Fruit fly (Drosophila melanogaster) whole organism, prepupa: ENCODE measurements around the gene CG10337.

Experiments
- Blimp-1 ChIP-seq: fragments of 200-800 bp; sonication (Bioruptor generic); optimal IDR thresholded peaks from 3 replicates; lab custom pipeline; 2017; ENCODE audit warnings: missing biosample characterization, missing genetic modification characterization, mild to moderate bottlenecking, moderate library complexity, missing genetic modification reagents
- CG10631 ChIP-seq: fragments of 200-800 bp; sonication (Bioruptor generic); optimal IDR thresholded peaks from 2 replicates; lab custom pipeline; 2016; ENCODE audit warnings: missing biosample characterization, missing genetic modification characterization
- CG10669 ChIP-seq: fragments of 200-800 bp; sonication (Bioruptor generic); optimal IDR thresholded peaks from 3 replicates; lab custom pipeline; 2018; ENCODE audit warnings: missing biosample characterization, mild to moderate bottlenecking, missing genetic modification characterization, moderate library complexity
- CG11294 ChIP-seq: fragments of 200-800 bp; sonication (Bioruptor generic); IDR thresholded peaks from 2 replicates; pipeline ENCODE4 v1.3.6; 2022; ENCODE audit warnings: missing biosample characterization, missing genetic modification characterization
- CG11762 ChIP-seq: fragments of 200-800 bp; sonication (Bioruptor generic); optimal IDR thresholded peaks from 3 replicates; lab custom pipeline; 2016; ENCODE audit warnings: missing biosample characterization, missing genetic modification characterization; ENCODE audit not compliant: insufficient read depth
- CG11902 ChIP-seq: fragments of 200-800 bp; sonication (Bioruptor generic); optimal IDR thresholded peaks from 3 replicates; lab custom pipeline; 2016; ENCODE audit warnings: missing biosample characterization, missing genetic modification characterization
- CG15336 ChIP-seq: fragments of 200-800 bp; sonication (Bioruptor generic); IDR thresholded peaks from 2 replicates; pipeline ENCODE4 v1.3.6; 2022; ENCODE audit warnings: missing biosample characterization, missing genetic modification characterization
- CG1621 ChIP-seq: fragments of 200-800 bp; sonication (Bioruptor generic); optimal IDR thresholded peaks from 3 replicates; lab custom pipeline; 2018; ENCODE audit warnings: missing biosample characterization, mild to moderate bottlenecking, missing genetic modification characterization
- CG16779 ChIP-seq: fragments of 200-800 bp; sonication (Bioruptor generic); optimal IDR thresholded peaks from 3 replicates; lab custom pipeline; 2017; ENCODE audit warnings: missing biosample characterization, mild to moderate bottlenecking, missing genetic modification characterization
- CG3032 ChIP-seq: fragments of 200-800 bp; optimal IDR thresholded peaks from 2 replicates; lab custom pipeline; 2019; ENCODE audit warnings: missing biosample characterization, mild to moderate bottlenecking, missing genetic modification characterization, moderate library complexity
- CG32006 ChIP-seq: fragments of 200-800 bp; sonication (Bioruptor generic); optimal IDR thresholded peaks from 3 replicates; lab custom pipeline; 2017; ENCODE audit warnings: missing biosample characterization, mild to moderate bottlenecking, missing genetic modification characterization
- CG3919 ChIP-seq: fragments of 200-800 bp; sonication (Bioruptor generic); optimal IDR thresholded peaks from 3 replicates; lab custom pipeline; 2016; ENCODE audit warnings: missing biosample characterization, missing genetic modification characterization
- CG4318 ChIP-seq: fragments of 200-800 bp; sonication (Bioruptor generic); optimal IDR thresholded peaks from 3 replicates; lab custom pipeline; 2017; ENCODE audit warnings: missing biosample characterization, mild to moderate bottlenecking, missing genetic modification characterization
- CG6792 ChIP-seq: fragments of 200-800 bp; sonication (Bioruptor generic); optimal IDR thresholded peaks from 3 replicates; lab custom pipeline; 2016; ENCODE audit warnings: missing biosample characterization, missing genetic modification characterization
- CG6854 ChIP-seq: fragments of 200-800 bp; sonication (Bioruptor generic); optimal IDR thresholded peaks from 2 replicates; lab custom pipeline; 2017; ENCODE audit warnings: missing biosample characterization, mild to moderate bottlenecking, missing genetic modification characterization
- CG7368 ChIP-seq: fragments of 200-800 bp; sonication (Bioruptor generic); optimal IDR thresholded peaks from 3 replicates; lab custom pipeline; 2016; ENCODE audit warnings: missing biosample characterization, missing genetic modification characterization
- CG8119 ChIP-seq: fragments of 200-800 bp; sonication (Bioruptor generic); IDR thresholded peaks from 3 replicates; pipeline ENCODE4 v1.3.6; 2022; ENCODE audit warnings: missing biosample characterization, missing genetic modification characterization
- CG8319 ChIP-seq: fragments of 200-800 bp; sonication (Bioruptor generic); optimal IDR thresholded peaks from 3 replicates; lab custom pipeline; 2016; ENCODE audit warnings: missing biosample characterization, missing genetic modification characterization
- CG8632 ChIP-seq: fragments of 200-800 bp; sonication (Bioruptor generic); optimal IDR thresholded peaks from 3 replicates; lab custom pipeline; 2016; ENCODE audit warnings: missing biosample characterization, missing genetic modification characterization
- CG9139 ChIP-seq: fragments of 200-800 bp; sonication (Bioruptor generic); optimal IDR thresholded peaks from 3 replicates; lab custom pipeline; 2017; ENCODE audit warnings: missing biosample characterization, mild to moderate bottlenecking, missing genetic modification characterization
- Eip78C ChIP-seq: fragments of 200-800 bp; sonication (Bioruptor generic); peaks from one replicate; lab custom pipeline; 2016; ENCODE audit warnings: missing biosample characterization, missing genetic modification characterization
- Eip93F ChIP-seq: fragments of 200-800 bp; sonication (Bioruptor generic); optimal IDR thresholded peaks from 2 replicates; lab custom pipeline; 2016; ENCODE audit warnings: missing biosample characterization, mild to moderate bottlenecking, missing genetic modification characterization
- Ets21C ChIP-seq: fragments of 200-800 bp; sonication (Bioruptor generic); optimal IDR thresholded peaks from 3 replicates; lab custom pipeline; 2016; ENCODE audit warnings: missing biosample characterization, missing genetic modification characterization
- Ets96B ChIP-seq: fragments of 200-800 bp; optimal IDR thresholded peaks from 2 replicates; lab custom pipeline; 2019; ENCODE audit warnings: missing biosample characterization, mild to moderate bottlenecking, missing genetic modification characterization, moderate library complexity
- Hr38 ChIP-seq: sonication (Bioruptor generic); optimal IDR thresholded peaks from 2 replicates; lab custom pipeline; 2016; ENCODE audit warnings: missing biosample characterization, missing genetic modification characterization
- Lpt ChIP-seq: fragments of 200-800 bp; sonication (Bioruptor generic); optimal IDR thresholded peaks from 3 replicates; lab custom pipeline; 2016; ENCODE audit warnings: missing biosample characterization, missing genetic modification characterization
- Met ChIP-seq: fragments of 200-800 bp; sonication (Bioruptor generic); optimal IDR thresholded peaks from 3 replicates; lab custom pipeline; 2016; ENCODE audit warnings: missing biosample characterization, missing genetic modification characterization
- OdsH ChIP-seq: fragments of 200-800 bp; sonication (Bioruptor generic); optimal IDR thresholded peaks from 3 replicates; lab custom pipeline; 2016; ENCODE audit warnings: missing biosample characterization, missing genetic modification characterization
- Smox ChIP-seq: fragments of 200-800 bp; sonication (Bioruptor generic); optimal IDR thresholded peaks from 3 replicates; lab custom pipeline; 2016; ENCODE audit warnings: missing biosample characterization, missing genetic modification characterization
- Sox102F ChIP-seq: fragments of 200-800 bp; sonication (Bioruptor generic); optimal IDR thresholded peaks from 2 replicates; lab custom pipeline; 2016; ENCODE audit warnings: missing biosample characterization, mild to moderate bottlenecking, missing genetic modification characterization
- Sox14 ChIP-seq: fragments of 200-800 bp; sonication (Bioruptor generic); optimal IDR thresholded peaks from 3 replicates; lab custom pipeline; 2016; ENCODE audit warnings: missing biosample characterization, missing genetic modification characterization
- achi ChIP-seq: fragments of 200-800 bp; sonication (Bioruptor generic); optimal IDR thresholded peaks from 3 replicates; lab custom pipeline; 2016; ENCODE audit warnings: missing biosample characterization, missing genetic modification characterization
- cyc ChIP-seq: fragments of 200-800 bp; sonication (Bioruptor generic); optimal IDR thresholded peaks from 3 replicates; lab custom pipeline; 2016; ENCODE audit warnings: missing biosample characterization, missing genetic modification characterization
- dsx ChIP-seq: fragments of 200-800 bp; optimal IDR thresholded peaks from 3 replicates; lab custom pipeline; 2019; ENCODE audit warnings: missing biosample characterization, mild to moderate bottlenecking, missing genetic modification characterization, moderate library complexity; ENCODE audit not compliant: poor library complexity, severe bottlenecking
- eg ChIP-seq: fragments of 200-800 bp; sonication (Bioruptor generic); IDR thresholded peaks from 3 replicates; pipeline ENCODE4 v1.3.6; 2022; ENCODE audit warnings: missing biosample characterization, missing genetic modification characterization
- fd59A ChIP-seq: fragments of 200-800 bp; sonication (Bioruptor generic); optimal IDR thresholded peaks from 2 replicates; lab custom pipeline; 2017; ENCODE audit warnings: missing biosample characterization, mild to moderate bottlenecking, missing genetic modification characterization, missing genetic modification reagents
- fd85E ChIP-seq: fragments of 200-800 bp; sonication (Bioruptor generic); optimal IDR thresholded peaks from 3 replicates; lab custom pipeline; 2016; ENCODE audit warnings: missing biosample characterization, missing genetic modification characterization
- fkh ChIP-seq: fragments of 200-800 bp; sonication (Bioruptor generic); optimal IDR thresholded peaks from 3 replicates; lab custom pipeline; 2017; ENCODE audit warnings: missing biosample characterization, mild to moderate bottlenecking, missing genetic modification characterization, moderate library complexity
- lz ChIP-seq: fragments of 200-800 bp; sonication (Bioruptor generic); optimal IDR thresholded peaks from 3 replicates; lab custom pipeline; 2016; ENCODE audit warnings: missing biosample characterization, missing genetic modification characterization
- net ChIP-seq: fragments of 200-800 bp; sonication (Bioruptor generic); optimal IDR thresholded peaks from 3 replicates; lab custom pipeline; 2016; ENCODE audit warnings: missing biosample characterization, missing genetic modification characterization
- pdm3 ChIP-seq: fragments of 200-800 bp; sonication (Bioruptor generic); optimal IDR thresholded peaks from 3 replicates; lab custom pipeline; 2016; ENCODE audit warnings: missing biosample characterization, missing genetic modification characterization
- spab ChIP-seq: fragments of 200-800 bp; sonication (Bioruptor generic); optimal IDR thresholded peaks from 2 replicates; lab custom pipeline; 2017; ENCODE audit warnings: missing biosample characterization, mild to moderate bottlenecking, missing genetic modification characterization, missing genetic modification reagents
- ss ChIP-seq, 2 experiments: fragments of 200-800 bp; sonication (Bioruptor generic); optimal IDR thresholded peaks; 2 replicates in 1 of 2; 3 replicates in 1 of 2; lab custom pipeline; 2017 to 2018; ENCODE audit warnings: mild to moderate bottlenecking in 2 of 2, missing biosample characterization in 2 of 2, missing genetic modification characterization in 2 of 2, moderate library complexity in 1 of 2
- svp ChIP-seq: fragments of 200-800 bp; sonication (Bioruptor generic); peaks from one replicate; lab custom pipeline; 2016; ENCODE audit warnings: missing biosample characterization, missing genetic modification characterization
- topi ChIP-seq: fragments of 200-800 bp; sonication (Bioruptor generic); optimal IDR thresholded peaks from 3 replicates; lab custom pipeline; 2016; ENCODE audit warnings: missing biosample characterization, missing genetic modification characterization
- vri ChIP-seq: fragments of 200-800 bp; sonication (Bioruptor generic); optimal IDR thresholded peaks from 3 replicates; lab custom pipeline; 2016; ENCODE audit warnings: missing biosample characterization, mild to moderate bottlenecking, missing genetic modification characterization

CG10337 gene

DNA sequence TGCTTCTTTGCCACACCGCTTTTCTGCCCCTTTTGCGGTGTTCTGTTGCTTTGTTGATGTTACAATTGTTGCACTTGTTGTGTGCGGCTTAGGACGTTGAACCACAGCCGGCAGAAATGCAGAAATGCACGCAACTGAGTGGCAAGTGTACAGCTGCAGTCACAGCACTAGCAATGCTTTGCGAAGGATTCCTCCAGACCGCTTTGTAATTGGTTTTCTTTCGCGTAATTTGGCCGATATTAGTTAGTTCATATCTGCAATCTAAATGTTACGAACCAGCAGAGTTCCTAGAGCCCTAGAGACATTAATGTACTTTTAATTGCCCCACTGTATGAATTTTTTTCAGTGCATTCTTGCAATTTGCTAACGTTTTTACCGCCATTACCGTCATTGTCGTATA, 27.6 kb upstream of the CG10337 start (continued):
- TF ChIP-seq ss (GFP tag; optimal IDR thresholded peaks at IDR 0.05; lab: Kevin White, UChicago) (peak; percentile 39 to 63), CG4318 (GFP tag; lab: Kevin White, UChicago) (peak; percentile 48), CG9139 (GFP tag; lab: Kevin White, UChicago) (no peak), topi (peak; percentile 56), CG8119 (GFP tag; lab: Robert Waterston, UW) (0 out of 3 replicates have a peak, but pooled peaks have one; percentile 55), OdsH (GFP tag; lab: Kevin White, UChicago) (peak; percentile 62), CG3919 (GFP tag; lab: Kevin White, UChicago) (peak; percentile 64), CG8632 (GFP tag; lab: Kevin White, UChicago) (no peak), net (GFP tag; lab: Kevin White, UChicago) (peak; percentile 60), CG7368 (GFP tag; lab: Kevin White, UChicago) (peak; percentile 26)
- TF ChIP-seq, all 60 proteins: peak for 44

DNA sequence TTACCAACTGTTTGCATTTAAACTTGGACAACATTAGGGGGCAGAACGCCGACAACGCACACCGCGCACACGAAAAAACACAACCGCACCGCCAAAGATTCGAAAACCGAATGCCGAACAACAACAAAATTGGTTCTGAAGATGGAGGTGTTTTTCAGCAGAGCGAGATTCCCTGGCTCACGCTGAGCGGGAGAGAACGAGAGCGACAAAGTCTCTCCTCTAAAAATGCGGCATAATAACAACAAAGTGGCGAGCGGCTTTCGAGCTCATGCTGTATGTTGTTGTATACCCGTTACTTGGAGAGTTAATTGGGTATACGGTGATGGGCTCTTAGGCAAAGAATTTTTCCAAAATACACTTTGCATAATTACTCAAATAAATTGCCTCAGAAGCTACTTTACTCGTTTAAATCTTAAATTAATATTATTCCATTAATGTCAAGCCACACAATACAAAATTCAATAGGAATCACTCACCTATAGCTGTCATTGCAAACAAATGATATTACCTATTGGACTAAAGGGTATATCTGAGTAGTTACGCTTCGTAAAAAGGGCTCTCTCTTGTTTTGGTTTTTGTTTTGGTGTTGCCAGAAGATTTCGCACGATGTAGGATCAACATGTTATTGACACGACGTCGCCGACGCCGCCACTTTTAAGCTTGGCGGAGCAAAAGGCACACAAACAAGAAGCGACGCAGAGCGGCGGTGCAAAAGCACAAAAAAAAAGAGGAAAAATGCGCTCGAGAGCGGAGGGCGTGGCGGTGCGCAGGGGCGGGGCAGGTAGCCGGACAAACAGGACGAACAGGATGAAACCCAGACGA, 25.9 kb upstream of the CG10337 start:
- peak; percentile 85 for TF ChIP-seq CG1621 (tag; lab: Kevin White, UChicago)
- no peak for TF ChIP-seq Hr38 (GFP tag; lab: Kevin White, UChicago)
- TF ChIP-seq CG32006 (GFP tag; lab: Kevin White, UChicago), result peak; percentile 97
- TF ChIP-seq CG10631 (GFP tag; lab: Kevin White, UChicago), result peak; percentile 93
- TF ChIP-seq fd59A (GFP tag; lab: Kevin White, UChicago), result peak; percentile 93
- TF ChIP-seq Lpt (GFP tag; lab: Kevin White, UChicago), result peak; percentile 94
- TF ChIP-seq CG11294, result peak; percentile 52; the same call in 1 of the 2 replicates
- TF ChIP-seq lz, result peak; percentile 95
- TF ChIP-seq fkh, result peak; percentile 59
- TF ChIP-seq eg (GFP tag; lab: Robert Waterston, UW), result peak; percentile 73
- peak; percentile 95 for TF ChIP-seq CG3032 (tag; lab: Kevin White, UChicago)
- TF ChIP-seq achi (GFP tag; lab: Kevin White, UChicago), result peak; percentile 91
- TF ChIP-seq dsx (GFP tag; lab: Kevin White, UChicago), result peak; percentile 97
- TF ChIP-seq CG8119 (GFP tag; lab: Robert Waterston, UW), result peak; percentile 95
- peak; percentile 94 for TF ChIP-seq Ets96B (tag; lab: Kevin White, UChicago)
- peak; percentile 84 for TF ChIP-seq CG9139 (GFP tag; lab: Kevin White, UChicago)
- TF ChIP-seq CG16779 (tag; lab: Kevin White, UChicago), result peak; percentile 86
- TF ChIP-seq svp, result peak; percentile 98
- peak; percentile 79 for TF ChIP-seq CG6854 (GFP tag; lab: Kevin White, UChicago)
- peak; percentile 86 for TF ChIP-seq net (GFP tag; lab: Kevin White, UChicago)
- peak; percentile 88 for TF ChIP-seq Ets21C
- peak; percentile 96 for TF ChIP-seq Sox14 (GFP tag; lab: Kevin White, UChicago)
- peak; percentile 91 for TF ChIP-seq cyc (GFP tag; lab: Kevin White, UChicago)
- TF ChIP-seq Eip93F (GFP tag; lab: Kevin White, UChicago), result peak; percentile 90
- peak; percentile 96 for TF ChIP-seq topi
- TF ChIP-seq CG6792 (GFP tag; lab: Kevin White, UChicago), result peak; percentile 91
- peak; percentile 98 for TF ChIP-seq Eip78C
- TF ChIP-seq CG4318 (GFP tag; lab: Kevin White, UChicago), result peak; percentile 93
- peak; percentile 89 for TF ChIP-seq vri
- peak; percentile 40 for TF ChIP-seq fd85E
- peak; percentile 94 for TF ChIP-seq Sox102F (GFP tag; lab: Kevin White, UChicago)
- peak; percentile 96 for TF ChIP-seq pdm3 (GFP tag; lab: Kevin White, UChicago)
- peak; percentile 76 for TF ChIP-seq CG8319
- TF ChIP-seq CG3919 (GFP tag; lab: Kevin White, UChicago), result peak; percentile 93
- TF ChIP-seq CG11902 (GFP tag; lab: Kevin White, UChicago), result peak; percentile 86
- peak; percentile 97 for TF ChIP-seq Met (GFP tag; lab: Kevin White, UChicago)
- TF ChIP-seq Smox (GFP tag; lab: Kevin White, UChicago), result peak; percentile 93
- peak; percentile 93 for TF ChIP-seq CG10669 (GFP tag; lab: Kevin White, UChicago)
- peak; percentile 87 for TF ChIP-seq CG11762
- TF ChIP-seq ss (GFP tag; optimal IDR thresholded peaks at IDR 0.05; lab: Kevin White, UChicago), result peak; percentile 91 to 93
- TF ChIP-seq spab (GFP tag; lab: Kevin White, UChicago), result peak; percentile 90
- peak; percentile 81 for TF ChIP-seq Blimp-1 (GFP tag; lab: Kevin White, UChicago)
- TF ChIP-seq CG15336, result peak; percentile 88
